Fruit fly (Drosophila melanogaster) whole organism, embryonic: ENCODE results near the gene CG33299.

Source experiments
- Bgb ChIP-seq: fragments of 200-800 bp; sonication (Bioruptor generic); IDR thresholded peaks from 2 replicates; pipeline ENCODE4 v1.3.6; 2022; ENCODE audit warnings: missing biosample characterization, missing genetic modification characterization; ENCODE audit not compliant: partially characterized antibody
- Blimp-1 ChIP-seq: fragments of 200-800 bp; sonication (Bioruptor generic); optimal IDR thresholded peaks from 3 replicates; lab custom pipeline; 2018; ENCODE audit warnings: missing biosample characterization, missing genetic modification characterization, mild to moderate bottlenecking, moderate library complexity, missing genetic modification reagents
- CG11093 ChIP-seq: fragments of 200-800 bp; sonication (Bioruptor generic); IDR thresholded peaks from 3 replicates; pipeline ENCODE4 v1.3.6; 2022; ENCODE audit warnings: missing biosample characterization, missing genetic modification characterization
- CG11695 ChIP-seq: fragments of 200-800 bp; sonication (Bioruptor generic); IDR thresholded peaks from 3 replicates; pipeline ENCODE4 v1.3.6; 2022; ENCODE audit warnings: missing biosample characterization, missing genetic modification characterization
- CG12769 ChIP-seq: fragments of 200-800 bp; sonication (Bioruptor generic); optimal IDR thresholded peaks from 2 replicates; lab custom pipeline; 2019; ENCODE audit warnings: missing biosample characterization, mild to moderate bottlenecking, missing genetic modification characterization, moderate library complexity
- CG13287 ChIP-seq: fragments of 200-800 bp; sonication (Bioruptor generic); IDR thresholded peaks from 2 replicates; pipeline ENCODE4 v1.3.6; 2022; ENCODE audit warnings: missing biosample characterization, missing genetic modification characterization; ENCODE audit not compliant: partially characterized antibody
- CG15514 ChIP-seq: fragments of 200-800 bp; sonication (Bioruptor generic); optimal IDR thresholded peaks from 3 replicates; lab custom pipeline; 2017; ENCODE audit warnings: missing biosample characterization, missing genetic modification characterization, mild to moderate bottlenecking, moderate library complexity, missing genetic modification reagents
- CG17912 ChIP-seq: fragments of 200-800 bp; sonication (Bioruptor generic); optimal IDR thresholded peaks from 2 replicates; lab custom pipeline; 2018; ENCODE audit warnings: missing biosample characterization, mild to moderate bottlenecking, missing genetic modification characterization
- CG2678 ChIP-seq: fragments of 200-800 bp; sonication (Bioruptor generic); optimal IDR thresholded peaks from 3 replicates; lab custom pipeline; 2019; ENCODE audit warnings: missing biosample characterization, mild to moderate bottlenecking, missing genetic modification characterization, moderate library complexity
- CG3163 ChIP-seq: fragments of 200-800 bp; sonication (Bioruptor generic); optimal IDR thresholded peaks from 3 replicates; lab custom pipeline; 2016; ENCODE audit warnings: missing biosample characterization, missing genetic modification characterization
- CG32532 ChIP-seq: fragments of 200-800 bp; sonication (Bioruptor generic); IDR thresholded peaks from 2 replicates; pipeline ENCODE4 v1.3.6; 2022; ENCODE audit warnings: missing biosample characterization, missing genetic modification characterization
- CG32767 ChIP-seq: fragments of 200-800 bp; sonication (Bioruptor generic); IDR thresholded peaks from 2 replicates; pipeline ENCODE4 v1.3.6; 2022; ENCODE audit warnings: missing biosample characterization, missing genetic modification characterization
- CG34422 ChIP-seq: fragments of 200-800 bp; sonication (Bioruptor generic); IDR thresholded peaks from 3 replicates; pipeline ENCODE4 v1.3.6; 2022; ENCODE audit warnings: missing biosample characterization, missing genetic modification characterization
- CG5245 ChIP-seq: fragments of 200-800 bp; sonication (Bioruptor generic); optimal IDR thresholded peaks from 3 replicates; lab custom pipeline; 2016; ENCODE audit warnings: missing biosample characterization, missing genetic modification characterization
- CG6765 ChIP-seq: fragments of 200-800 bp; sonication (Bioruptor generic); optimal IDR thresholded peaks from 3 replicates; lab custom pipeline; 2017; ENCODE audit warnings: missing biosample characterization, mild to moderate bottlenecking, missing genetic modification characterization
- CG7963 ChIP-seq: fragments of 200-800 bp; sonication (Bioruptor generic); IDR thresholded peaks from 3 replicates; pipeline ENCODE4 v1.3.6; 2022; ENCODE audit warnings: missing biosample characterization, missing genetic modification characterization; ENCODE audit not compliant: partially characterized antibody
- CG7987 ChIP-seq: fragments of 200-800 bp; sonication (Bioruptor generic); optimal IDR thresholded peaks from 2 replicates; lab custom pipeline; 2018; ENCODE audit warnings: missing biosample characterization, mild to moderate bottlenecking, missing genetic modification characterization, moderate library complexity
- CG8281 ChIP-seq: fragments of 200-800 bp; sonication (Bioruptor generic); optimal IDR thresholded peaks from 2 replicates; lab custom pipeline; 2018; ENCODE audit warnings: missing biosample characterization, mild to moderate bottlenecking, missing genetic modification characterization, moderate library complexity
- CG8478 ChIP-seq: fragments of >200 bp; optimal IDR thresholded peaks from 2 replicates; lab custom pipeline; 2018
- CG9609 ChIP-seq: fragments of 200-800 bp; sonication (Bioruptor generic); optimal IDR thresholded peaks from 3 replicates; lab custom pipeline; 2016; ENCODE audit warnings: missing biosample characterization, missing genetic modification characterization
- HLHmδ ChIP-seq: fragments of 200-800 bp; sonication (Bioruptor generic); optimal IDR thresholded peaks from 2 replicates; lab custom pipeline; 2018; ENCODE audit warnings: missing biosample characterization, mild to moderate bottlenecking, missing genetic modification characterization, moderate library complexity
- HmgZ ChIP-seq: fragments of 200-800 bp; sonication (Bioruptor generic); optimal IDR thresholded peaks from 2 replicates; lab custom pipeline; 2018; ENCODE audit warnings: missing biosample characterization, mild to moderate bottlenecking, missing genetic modification characterization
- PHDP ChIP-seq: fragments of 200-800 bp; sonication (Bioruptor generic); optimal IDR thresholded peaks from 3 replicates; lab custom pipeline; 2018; ENCODE audit warnings: missing biosample characterization, mild to moderate bottlenecking, missing genetic modification characterization, moderate library complexity
- Pdp1 ChIP-seq, 2 experiments: fragments of 200-800 bp; sonication (Bioruptor generic); optimal IDR thresholded peaks; 3 replicates each; lab custom pipeline; 2016; ENCODE audit warnings: missing biosample characterization in 2 of 2, missing genetic modification characterization in 2 of 2, mild to moderate bottlenecking in 1 of 2, moderate library complexity in 1 of 2
- Six4 ChIP-seq: fragments of 200-800 bp; sonication (Bioruptor generic); optimal IDR thresholded peaks from 2 replicates; lab custom pipeline; 2016; ENCODE audit warnings: missing biosample characterization, missing genetic modification characterization
- Trl ChIP-seq, 3 experiments: fragments of >200 bp in 2 of 3; fragments of 200-800 bp in 1 of 3; sonication (Bioruptor generic) in 1 of 3; optimal IDR thresholded peaks; 2 replicates in 1 of 3; 3 replicates in 2 of 3; lab custom pipeline; 2016 to 2017; ENCODE audit warnings: missing biosample characterization in 1 of 3, missing genetic modification characterization in 1 of 3
- YL-1 ChIP-seq: fragments of 200-800 bp; sonication (Bioruptor generic); optimal IDR thresholded peaks from 3 replicates; lab custom pipeline; 2017; ENCODE audit warnings: missing biosample characterization, mild to moderate bottlenecking, missing genetic modification characterization
- bsh ChIP-seq, 2 experiments: fragments of 200-800 bp; sonication (Bioruptor generic); optimal IDR thresholded peaks; 2 replicates each; lab custom pipeline; 2017 to 2018; ENCODE audit warnings: mild to moderate bottlenecking in 2 of 2, missing biosample characterization in 2 of 2, missing genetic modification characterization in 2 of 2, moderate library complexity in 1 of 2
- cas ChIP-seq: fragments of 200-800 bp; sonication (Bioruptor generic); IDR thresholded peaks from 2 replicates; pipeline ENCODE4 v1.3.6; 2022; ENCODE audit warnings: missing biosample characterization, missing genetic modification characterization
- chm ChIP-seq: fragments of 200-800 bp; sonication (Bioruptor generic); IDR thresholded peaks from 2 replicates; pipeline ENCODE4 v1.3.6; 2022; ENCODE audit warnings: missing biosample characterization, missing genetic modification characterization
- dm ChIP-seq: fragments of 200-800 bp; sonication (Bioruptor generic); optimal IDR thresholded peaks from 3 replicates; lab custom pipeline; 2016; ENCODE audit warnings: missing biosample characterization, missing genetic modification characterization
- eve ChIP-seq, 2 experiments: fragments of >200 bp; optimal IDR thresholded peaks; 2 replicates each; lab custom pipeline; 2017; ENCODE audit warnings: missing biosample characterization in 2 of 2, missing genetic modification characterization in 2 of 2
- exex ChIP-seq: fragments of 200-800 bp; sonication (Bioruptor generic); optimal IDR thresholded peaks from 4 replicates; lab custom pipeline; 2018; ENCODE audit warnings: missing biosample characterization, mild to moderate bottlenecking, missing genetic modification characterization, moderate library complexity
- gem ChIP-seq: fragments of 200-800 bp; sonication (Bioruptor generic); optimal IDR thresholded peaks from 2 replicates; lab custom pipeline; 2019; ENCODE audit warnings: missing biosample characterization, mild to moderate bottlenecking, missing genetic modification characterization, moderate library complexity
- grau ChIP-seq: fragments of 200-800 bp; optimal IDR thresholded peaks from 3 replicates; lab custom pipeline; 2019; ENCODE audit warnings: missing biosample characterization, mild to moderate bottlenecking, missing genetic modification characterization, moderate library complexity
- her ChIP-seq: fragments of 200-800 bp; sonication (Bioruptor generic); optimal IDR thresholded peaks from 2 replicates; lab custom pipeline; 2016; ENCODE audit warnings: missing biosample characterization, missing genetic modification characterization
- kni ChIP-seq: fragments of 200-800 bp; sonication (Bioruptor generic); optimal IDR thresholded peaks from 3 replicates; lab custom pipeline; 2017; ENCODE audit warnings: mild to moderate bottlenecking, missing biosample characterization, missing genetic modification reagents, missing genetic modification characterization
- lmd ChIP-seq: fragments of 200-800 bp; sonication (Bioruptor generic); IDR thresholded peaks from 2 replicates; pipeline ENCODE4 v1.3.6; 2022; ENCODE audit warnings: missing biosample characterization, missing genetic modification characterization
- oc ChIP-seq: fragments of 200-800 bp; sonication (Bioruptor generic); optimal IDR thresholded peaks from 2 replicates; lab custom pipeline; 2018; ENCODE audit warnings: missing biosample characterization, mild to moderate bottlenecking, missing genetic modification characterization, moderate library complexity
- odd ChIP-seq: fragments of 200-800 bp; sonication (Bioruptor generic); optimal IDR thresholded peaks from 2 replicates; lab custom pipeline; 2017; ENCODE audit warnings: missing biosample characterization, mild to moderate bottlenecking, missing genetic modification characterization
- pan ChIP-seq, 4 experiments: fragments of >200 bp in 3 of 4; fragments of 200-800 bp in 1 of 4; sonication (Bioruptor generic) in 1 of 4; optimal IDR thresholded peaks in 3 of 4; IDR thresholded peaks in 1 of 4; 2 replicates each; pipeline versions ENCODE4 v1.3.6 to Lab custom; 2017 to 2022; ENCODE audit warnings: missing biosample characterization in 2 of 4, missing genetic modification characterization in 2 of 4, mixed read lengths in 1 of 4
- pros ChIP-seq: fragments of 200-800 bp; sonication (Bioruptor generic); optimal IDR thresholded peaks from 3 replicates; lab custom pipeline; 2019; ENCODE audit warnings: missing biosample characterization, mild to moderate bottlenecking, missing genetic modification characterization, moderate library complexity
- sd ChIP-seq: fragments of 200-800 bp; sonication (Bioruptor generic); optimal IDR thresholded peaks from 3 replicates; lab custom pipeline; 2018; ENCODE audit warnings: missing biosample characterization, mild to moderate bottlenecking, missing genetic modification characterization, moderate library complexity
- sim ChIP-seq: fragments of 200-800 bp; sonication (Bioruptor generic); IDR thresholded peaks from 2 replicates; pipeline ENCODE4 v1.3.6; 2022; ENCODE audit warnings: missing biosample characterization, missing genetic modification characterization
- slou ChIP-seq: fragments of 200-800 bp; sonication (Bioruptor generic); optimal IDR thresholded peaks from 3 replicates; lab custom pipeline; 2016; ENCODE audit warnings: missing biosample characterization, missing genetic modification characterization
- so ChIP-seq: fragments of 200-800 bp; sonication (Bioruptor generic); IDR thresholded peaks from 3 replicates; pipeline ENCODE4 v1.3.6; 2022; ENCODE audit warnings: missing biosample characterization, missing genetic modification characterization
- sob ChIP-seq: fragments of 200-800 bp; sonication (Bioruptor generic); IDR thresholded peaks from 2 replicates; pipeline ENCODE4 v1.3.6; 2022; ENCODE audit warnings: missing biosample characterization, missing genetic modification characterization
- vvl ChIP-seq: fragments of 200-800 bp; sonication (Bioruptor generic); IDR thresholded peaks from 2 replicates; pipeline ENCODE4 v1.3.6; 2022; ENCODE audit warnings: missing biosample characterization, missing genetic modification characterization

Gene CG33299

dm6 chr2L:9705872-9706317 is 49.5 kb downstream of the CG33299 start, which contains the start of gene CG31710:
Gene CG31710, minus strand, starts transcription at chr2L:9705954.
- TF ChIP-seq pros (GFP tag; lab: Kevin White, UChicago): peak; percentile 19
- no peak for TF ChIP-seq Six4 (GFP tag; lab: Kevin White, UChicago)
- TF ChIP-seq her (GFP tag; lab: Kevin White, UChicago): peak; percentile 34
- TF ChIP-seq chm (GFP tag; lab: Robert Waterston, UW): peak; percentile 59; the same call in 1 of the 2 replicates
- TF ChIP-seq CG17912: no peak
- TF ChIP-seq Blimp-1 (GFP tag; lab: Kevin White, UChicago): peak; percentile 47
- peak; percentile 39; the same call in 1 of the 2 replicates for TF ChIP-seq CG13287
- TF ChIP-seq oc (tag; lab: Kevin White, UChicago): peak; percentile 44
- TF ChIP-seq Trl (optimal IDR thresholded peaks at IDR 0.05; lab: Kevin White, UChicago): peak; percentile 39 to 59
- peak; percentile 5 for TF ChIP-seq Trl (GFP tag; optimal IDR thresholded peaks at IDR 0.05; lab: Kevin White, UChicago)
- peak; percentile 46 for TF ChIP-seq HmgZ
- TF ChIP-seq CG7987: no peak
- peak; percentile 40 for TF ChIP-seq CG8281 (tag; lab: Kevin White, UChicago)
- TF ChIP-seq PHDP: peak; percentile 28
- TF ChIP-seq dm (GFP tag; lab: Kevin White, UChicago): peak; percentile 8
- peak; percentile 78 for TF ChIP-seq HLHmδ (GFP tag; lab: Kevin White, UChicago)
- no peak for TF ChIP-seq CG5245 (GFP tag; lab: Kevin White, UChicago)
- peak; percentile 0 for TF ChIP-seq exex (tag; lab: Kevin White, UChicago)
- TF ChIP-seq sim (GFP tag; lab: Robert Waterston, UW): peak; percentile 29; the same call in 1 of the 2 replicates
- TF ChIP-seq lmd (GFP tag; lab: Robert Waterston, UW): no peak
- no peak for TF ChIP-seq CG11093 (GFP tag; lab: Robert Waterston, UW)
- TF ChIP-seq pan (optimal IDR thresholded peaks at IDR 0.05; lab: Kevin White, UChicago): no peak
- TF ChIP-seq pan (GFP tag; optimal IDR thresholded peaks at IDR 0.05 in 1 of 2, IDR thresholded peaks at IDR 0.05 in 1 of 2): peak in 1 of 2 experiments; percentile 15
- TF ChIP-seq vvl (GFP tag; lab: Robert Waterston, UW): peak; percentile 56; the same call in 1 of the 2 replicates
- TF ChIP-seq CG2678 (tag; lab: Kevin White, UChicago): peak; percentile 23
- TF ChIP-seq gem (tag; lab: Kevin White, UChicago): no peak
- peak; percentile 15 for TF ChIP-seq CG6765
- peak in 1 of 2 experiments; percentile 48 for TF ChIP-seq Pdp1 (GFP tag; optimal IDR thresholded peaks at IDR 0.05; lab: Kevin White, UChicago)
- peak; percentile 7 for TF ChIP-seq grau (tag; lab: Kevin White, UChicago)
- TF ChIP-seq CG32532 (GFP tag; lab: Robert Waterston, UW): peak; percentile 30; the same call in 1 of the 2 replicates
- TF ChIP-seq CG34422 (GFP tag; lab: Robert Waterston, UW): peak; percentile 78; the same call in 1 of the 3 replicates
- TF ChIP-seq CG8478 (lab: Kevin White, UChicago): no peak
- TF ChIP-seq Bgb (GFP tag; lab: Robert Waterston, UW): peak; percentile 47; the same call in 1 of the 2 replicates
- 0 out of 3 replicates have a peak, but pooled peaks have one; percentile 56 for TF ChIP-seq so (GFP tag; lab: Robert Waterston, UW)
- peak; percentile 7; the same call in 1 of the 3 replicates for TF ChIP-seq CG11695 (GFP tag; lab: Robert Waterston, UW)
- peak; percentile 49 for TF ChIP-seq YL-1
- peak in 1 of 2 experiments; percentile 45 for TF ChIP-seq bsh (GFP tag; optimal IDR thresholded peaks at IDR 0.05; lab: Kevin White, UChicago)
- no peak for TF ChIP-seq CG3163 (GFP tag; lab: Kevin White, UChicago)
- peak; percentile 42 for TF ChIP-seq sd
- no peak for TF ChIP-seq CG32767 (GFP tag; lab: Robert Waterston, UW)
- peak; percentile 7 for TF ChIP-seq CG12769 (tag; lab: Kevin White, UChicago)
- TF ChIP-seq slou: no peak
- TF ChIP-seq eve (GFP tag; optimal IDR thresholded peaks at IDR 0.05; lab: Kevin White, UChicago): peak in 1 of 2 experiments; percentile 43
- peak; percentile 62 for TF ChIP-seq kni (GFP tag; lab: Kevin White, UChicago)
- TF ChIP-seq sob (GFP tag; lab: Robert Waterston, UW): peak; percentile 28; the same call in 1 of the 2 replicates
- TF ChIP-seq cas (GFP tag; lab: Robert Waterston, UW): 0 out of 2 replicates have a peak, but pooled peaks have one; percentile 14
- no peak for TF ChIP-seq odd (GFP tag; lab: Kevin White, UChicago)
- TF ChIP-seq CG15514 (GFP tag; lab: Kevin White, UChicago): peak; percentile 20
- 0 out of 3 replicates have a peak, but pooled peaks have one; percentile 30 for TF ChIP-seq CG7963 (GFP tag; lab: Robert Waterston, UW)
- no peak for TF ChIP-seq CG9609 (GFP tag; lab: Kevin White, UChicago)
